Worm (Caenorhabditis elegans) whole organism, L2 larva: ENCODE results near the gene ugt-55.

Source experiments
- C34F6.9 ChIP-seq: fragments of 150-350 bp; optimal IDR thresholded peaks from 2 replicates; lab custom pipeline; 2014; ENCODE audit warnings: missing biosample characterization, missing genetic modification characterization
- F13H6.1 ChIP-seq: sonication (generic microtip); optimal IDR thresholded peaks from 2 replicates; lab custom pipeline; 2016; ENCODE audit warnings: missing genetic modification characterization, missing compliant biosample characterization
- R02D3.7 ChIP-seq: fragments of 150-350 bp; optimal IDR thresholded peaks from 2 replicates; lab custom pipeline; 2014; ENCODE audit warnings: missing biosample characterization, missing genetic modification characterization
- Y55F3AM.14 ChIP-seq: fragments of 200-800 bp; sonication (Bioruptor generic); optimal IDR thresholded peaks from 2 replicates; lab custom pipeline; 2018; ENCODE audit warnings: mild to moderate bottlenecking, missing genetic modification characterization, missing compliant biosample characterization
- ZK546.5 ChIP-seq: sonication (generic microtip); optimal IDR thresholded peaks from 2 replicates; lab custom pipeline; 2017; ENCODE audit warnings: missing biosample characterization, missing genetic modification characterization
- aly-2 ChIP-seq: fragments of 150-350 bp; optimal IDR thresholded peaks from 2 replicates; lab custom pipeline; 2014; ENCODE audit warnings: missing biosample characterization, missing genetic modification characterization
- ama-1 ChIP-seq: fragments of 150-350 bp; optimal IDR thresholded peaks from 2 replicates; lab custom pipeline; 2018; ENCODE audit warnings: inconsistent platforms
- blmp-1 ChIP-seq: sonication (generic microtip); optimal IDR thresholded peaks from 2 replicates; lab custom pipeline; 2017; ENCODE audit warnings: missing genetic modification characterization, mild to moderate bottlenecking, missing compliant biosample characterization, antibody characterized with exemption, moderate library complexity; ENCODE audit not compliant: insufficient read depth
- ceh-16 ChIP-seq: fragments of 150-350 bp; optimal IDR thresholded peaks from 2 replicates; lab custom pipeline; 2014; ENCODE audit warnings: missing biosample characterization, missing genetic modification characterization
- ceh-82 ChIP-seq: fragments of 150-350 bp; optimal IDR thresholded peaks from 2 replicates; lab custom pipeline; 2014; ENCODE audit warnings: missing biosample characterization, missing genetic modification characterization
- egl-27 ChIP-seq: sonication (generic microtip); optimal IDR thresholded peaks from 3 replicates; lab custom pipeline; 2017; ENCODE audit warnings: missing biosample characterization, missing genetic modification reagents, missing genetic modification characterization
- elt-1 ChIP-seq: fragments of 150-350 bp; optimal IDR thresholded peaks from 2 replicates; lab custom pipeline; 2014; ENCODE audit warnings: missing biosample characterization, missing genetic modification characterization
- elt-3 ChIP-seq: sonication (generic microtip); optimal IDR thresholded peaks from 2 replicates; lab custom pipeline; 2017; ENCODE audit warnings: missing biosample characterization, missing genetic modification characterization
- fos-1 ChIP-seq: fragments of 150-350 bp; optimal IDR thresholded peaks from 2 replicates; lab custom pipeline; 2014; ENCODE audit warnings: missing biosample characterization, missing genetic modification characterization
- gmeb-1 ChIP-seq: fragments of 150-350 bp; optimal IDR thresholded peaks from 2 replicates; lab custom pipeline; 2014; ENCODE audit warnings: missing biosample characterization, missing genetic modification characterization
- lin-11 ChIP-seq: fragments of 150-350 bp; sonication (generic microtip); optimal IDR thresholded peaks from 2 replicates; lab custom pipeline; 2014; ENCODE audit warnings: missing biosample characterization, missing genetic modification characterization, inconsistent platforms, mixed read lengths
- lin-13 ChIP-seq: fragments of 150-350 bp; optimal IDR thresholded peaks from 2 replicates; lab custom pipeline; 2014; ENCODE audit warnings: missing biosample characterization, missing genetic modification reagents, missing genetic modification characterization
- nhr-11 ChIP-seq: fragments of 150-350 bp; optimal IDR thresholded peaks from 2 replicates; lab custom pipeline; 2014; ENCODE audit warnings: missing biosample characterization, missing genetic modification characterization
- nhr-12 ChIP-seq: fragments of 150-350 bp; optimal IDR thresholded peaks from 2 replicates; lab custom pipeline; 2014; ENCODE audit warnings: missing biosample characterization, missing genetic modification characterization
- nhr-129 ChIP-seq: fragments of 150-350 bp; optimal IDR thresholded peaks from 2 replicates; lab custom pipeline; 2014; ENCODE audit warnings: missing biosample characterization, missing genetic modification characterization
- nhr-21 ChIP-seq: fragments of 150-350 bp; optimal IDR thresholded peaks from 2 replicates; lab custom pipeline; 2014; ENCODE audit warnings: missing biosample characterization, missing genetic modification characterization
- nhr-237 ChIP-seq: fragments of 150-350 bp; optimal IDR thresholded peaks from 2 replicates; lab custom pipeline; 2014; ENCODE audit warnings: missing biosample characterization, missing genetic modification characterization
- nhr-77 ChIP-seq: fragments of 150-350 bp; optimal IDR thresholded peaks from 2 replicates; lab custom pipeline; 2014; ENCODE audit warnings: missing biosample characterization, missing genetic modification characterization
- peb-1 ChIP-seq: fragments of 150-350 bp; optimal IDR thresholded peaks from 2 replicates; lab custom pipeline; 2014; ENCODE audit warnings: missing biosample characterization, missing genetic modification characterization
- sma-3 ChIP-seq: sonication (generic microtip); optimal IDR thresholded peaks from 2 replicates; lab custom pipeline; 2016; ENCODE audit warnings: missing genetic modification reagents, missing genetic modification characterization, missing compliant biosample characterization
- sma-9 ChIP-seq, 2 experiments: fragments of 150-350 bp in 1 of 2; sonication (generic microtip) in 1 of 2; optimal IDR thresholded peaks; 2 replicates each; lab custom pipeline; 2014 to 2016; ENCODE audit warnings: missing genetic modification characterization in 2 of 2, mild to moderate bottlenecking in 1 of 2, missing biosample characterization in 1 of 2, missing compliant biosample characterization in 1 of 2, missing genetic modification reagents in 1 of 2, moderate library complexity in 1 of 2
- snpc-4 ChIP-seq: fragments of 150-350 bp; optimal IDR thresholded peaks from 2 replicates; lab custom pipeline; 2014; ENCODE audit warnings: missing biosample characterization, missing genetic modification characterization
- unc-39 ChIP-seq: fragments of 150-350 bp; optimal IDR thresholded peaks from 2 replicates; lab custom pipeline; 2014; ENCODE audit warnings: missing biosample characterization, missing genetic modification characterization
- unc-55 ChIP-seq: fragments of 150-350 bp; sonication (generic microtip); optimal IDR thresholded peaks from 3 replicates; lab custom pipeline; 2014; ENCODE audit warnings: missing biosample characterization, missing genetic modification reagents, missing genetic modification characterization
- unc-62 ChIP-seq: fragments of 150-350 bp; optimal IDR thresholded peaks from 2 replicates; lab custom pipeline; 2014; ENCODE audit warnings: missing biosample characterization, missing genetic modification reagents, missing genetic modification characterization
- zag-1 ChIP-seq: fragments of 150-350 bp; optimal IDR thresholded peaks from 2 replicates; lab custom pipeline; 2014; ENCODE audit warnings: missing biosample characterization, missing genetic modification characterization

ugt-55 gene

DNA sequence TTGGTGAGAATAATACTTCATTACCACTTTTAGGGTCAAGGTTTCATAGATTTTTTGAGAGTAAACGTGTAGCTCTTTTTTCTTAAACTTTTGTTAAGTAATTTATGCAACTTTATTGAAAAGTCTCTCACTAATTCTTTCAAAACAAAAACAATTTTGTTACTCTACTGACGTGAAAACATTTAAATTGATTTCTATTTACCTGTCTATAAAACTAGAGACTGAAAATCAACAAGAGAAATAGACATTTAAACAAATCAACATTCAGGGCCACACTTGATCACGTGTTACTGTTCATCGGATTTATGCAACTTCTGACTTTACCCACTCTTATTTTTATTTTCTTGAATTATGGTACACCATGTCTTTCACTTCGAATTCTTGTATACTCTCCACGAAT lies at the start of gene ugt-55:
Gene ugt-55 (plus strand): TSS at position 301 of the 400 bp plus-strand sequence.
- TF ChIP-seq fos-1 (tag; lab: Kevin White, UChicago) (no peak), nhr-77 (tag; lab: Kevin White, UChicago) (no peak), snpc-4 (tag; lab: Kevin White, UChicago) (no peak), gmeb-1 (tag; lab: Kevin White, UChicago) (no peak), nhr-21 (tag; lab: Kevin White, UChicago) (no peak), zag-1 (tag; lab: Kevin White, UChicago) (no peak), nhr-12 (tag; lab: Kevin White, UChicago) (no peak), aly-2 (tag; lab: Kevin White, UChicago) (no peak), peb-1 (tag; lab: Kevin White, UChicago) (no peak), sma-3 (GFP tag; lab: Kevin White, UChicago) (no peak), blmp-1 (tag; lab: Kevin White, UChicago) (no peak), nhr-11 (tag; lab: Kevin White, UChicago) (no peak), elt-1 (tag; lab: Kevin White, UChicago) (no peak), ama-1 (lab: Kevin White, UChicago) (no peak), lin-11 (tag; lab: Kevin White, UChicago) (no peak)

DNA sequence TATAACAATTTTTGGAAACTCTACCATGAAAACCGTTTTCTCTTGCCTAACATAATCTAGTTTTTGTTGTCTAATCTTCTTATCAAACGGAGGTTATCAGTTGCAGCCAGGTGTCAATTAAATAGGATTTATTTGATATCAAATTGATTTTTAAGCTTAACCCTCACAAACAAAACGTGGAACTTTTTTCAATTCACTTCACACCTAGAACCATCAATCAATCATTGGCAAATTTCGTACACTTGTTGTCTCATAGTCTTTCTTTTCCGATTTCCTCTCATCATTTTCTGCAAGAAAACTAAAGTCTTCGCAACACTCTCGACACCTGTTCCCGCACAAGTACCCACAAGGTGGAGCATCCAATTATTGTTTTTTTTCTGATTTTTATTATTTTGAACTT lies 47.8 kb upstream of the ugt-55 start:
- TF ChIP-seq elt-3, result no peak
- TF ChIP-seq sma-9 (GFP tag; optimal IDR thresholded peaks at IDR 0.05; lab: Kevin White, UChicago), result peak; percentile 1
- no peak for TF ChIP-seq sma-9 (tag; optimal IDR thresholded peaks at IDR 0.05; lab: Kevin White, UChicago)
- no peak for TF ChIP-seq blmp-1 (tag; lab: Kevin White, UChicago)
- TF ChIP-seq C34F6.9 (tag; lab: Kevin White, UChicago), result no peak
- TF ChIP-seq aly-2 (tag; lab: Kevin White, UChicago), result no peak

ce11 chrV:12209951-12210350 lies 46.5 kb upstream of the ugt-55 start:
- no peak for TF ChIP-seq unc-39 (tag; lab: Kevin White, UChicago)
- no peak for TF ChIP-seq unc-55 (GFP tag; lab: Kevin White, UChicago)
- TF ChIP-seq C34F6.9 (tag; lab: Kevin White, UChicago), result no peak
- TF ChIP-seq R02D3.7 (tag; lab: Kevin White, UChicago), result no peak
- TF ChIP-seq ZK546.5 (tag; lab: Kevin White, UChicago), result no peak
- no peak for TF ChIP-seq lin-13 (GFP tag; lab: Kevin White, UChicago)
- no peak for TF ChIP-seq Y55F3AM.14
- no peak for TF ChIP-seq nhr-11 (tag; lab: Kevin White, UChicago)
- no peak for TF ChIP-seq unc-62 (GFP tag; lab: Kevin White, UChicago)
- no peak for TF ChIP-seq ceh-16 (tag; lab: Kevin White, UChicago)
- TF ChIP-seq nhr-237 (tag; lab: Kevin White, UChicago), result no peak
- TF ChIP-seq ceh-82 (tag; lab: Kevin White, UChicago), result no peak
- no peak for TF ChIP-seq egl-27 (tag; lab: Kevin White, UChicago)
- no peak for TF ChIP-seq blmp-1 (tag; lab: Kevin White, UChicago)
- TF ChIP-seq sma-9 (GFP tag; optimal IDR thresholded peaks at IDR 0.05; lab: Kevin White, UChicago), result no peak
- TF ChIP-seq sma-9 (tag; optimal IDR thresholded peaks at IDR 0.05; lab: Kevin White, UChicago), result no peak
- TF ChIP-seq nhr-21 (tag; lab: Kevin White, UChicago), result no peak
- no peak for TF ChIP-seq nhr-77 (tag; lab: Kevin White, UChicago)
- TF ChIP-seq ama-1 (lab: Kevin White, UChicago), result no peak

ce11 chrV:12211090-12211489 lies 45.4 kb upstream of the ugt-55 start:
- TF ChIP-seq elt-3, result no peak
- TF ChIP-seq R02D3.7 (tag; lab: Kevin White, UChicago), result no peak
- TF ChIP-seq nhr-129 (tag; lab: Kevin White, UChicago), result peak; percentile 23
- peak; percentile 20 for TF ChIP-seq unc-55 (GFP tag; lab: Kevin White, UChicago)
- peak; percentile 32 for TF ChIP-seq zag-1 (tag; lab: Kevin White, UChicago)
- peak; percentile 30 for TF ChIP-seq F13H6.1 (tag; lab: Kevin White, UChicago)

ce11 chrV:12213027-12213426 lies 43.5 kb upstream of the ugt-55 start, which contains the start of gene vab-8:
Gene vab-8, plus strand, starts transcription at chrV:12213327.
- TF ChIP-seq lin-11 (tag; lab: Kevin White, UChicago) (no peak), aly-2 (tag; lab: Kevin White, UChicago) (no peak), R02D3.7 (tag; lab: Kevin White, UChicago) (no peak), fos-1 (tag; lab: Kevin White, UChicago) (peak; percentile 47)
- TF ChIP-seq, all 48 proteins: peak for 1
